Worm (Caenorhabditis elegans) whole organism, L4 larva: ENCODE data around the gene R02D5.24.

Experiments
- F26F4.8 ChIP-seq: fragments of 200-800 bp; sonication (Bioruptor generic); conservative IDR thresholded peaks from 2 replicates; pipeline ENCODE4 v1.3.6; 2022; ENCODE audit warnings: missing genetic modification characterization, missing compliant biosample characterization
- F44E2.7 ChIP-seq: fragments of 200-800 bp; sonication (Bioruptor generic); IDR thresholded peaks from 2 replicates; pipeline ENCODE4 v2.1.2; 2022; ENCODE audit warnings: missing genetic modification characterization, missing compliant biosample characterization
- F49E8.2 ChIP-seq: sonication (generic microtip); optimal IDR thresholded peaks from 2 replicates; lab custom pipeline; 2016; ENCODE audit warnings: missing compliant biosample characterization, mild to moderate bottlenecking, missing genetic modification characterization, borderline replicate concordance
- R02D3.7 ChIP-seq: fragments of 150-350 bp; sonication (generic microtip); optimal IDR thresholded peaks from 3 replicates; lab custom pipeline; 2014; ENCODE audit warnings: missing biosample characterization, missing genetic modification characterization
- Y105C5A.15 ChIP-seq: fragments of 200-800 bp; sonication (Bioruptor generic); IDR thresholded peaks from 2 replicates; pipeline ENCODE4 v1.3.6; 2022; ENCODE audit warnings: missing genetic modification characterization, missing compliant biosample characterization
- Y75B8A.6 ChIP-seq: fragments of 200-800 bp; sonication (Bioruptor generic); IDR thresholded peaks from 2 replicates; pipeline ENCODE4 v1.3.6; 2022; ENCODE audit warnings: missing genetic modification reagents, missing genetic modification characterization, missing compliant biosample characterization
- ceh-20 ChIP-seq: fragments of 200-800 bp; sonication (Bioruptor generic); IDR thresholded peaks from 2 replicates; pipeline ENCODE4 v1.3.6; 2022; ENCODE audit warnings: missing genetic modification reagents, missing genetic modification characterization, missing compliant biosample characterization
- ceh-62 ChIP-seq: sonication (generic microtip); optimal IDR thresholded peaks from 2 replicates; lab custom pipeline; 2017; ENCODE audit warnings: missing biosample characterization, missing genetic modification characterization
- ceh-82 ChIP-seq: sonication (generic microtip); optimal IDR thresholded peaks from 2 replicates; lab custom pipeline; 2017; ENCODE audit warnings: missing biosample characterization, missing genetic modification characterization
- daf-16 ChIP-seq, 3 experiments: sonication (generic microtip); optimal IDR thresholded peaks; 2 replicates each; lab custom pipeline; 2016 to 2017; ENCODE audit warnings: missing genetic modification characterization in 3 of 3, missing genetic modification reagents in 3 of 3, mild to moderate bottlenecking in 2 of 3, missing compliant biosample characterization in 2 of 3, missing biosample characterization in 1 of 3, moderate library complexity in 1 of 3
- daf-19 ChIP-seq: fragments of 200-800 bp; sonication (Bioruptor generic); conservative IDR thresholded peaks from 2 replicates; pipeline ENCODE4 v1.3.6; 2022; ENCODE audit warnings: missing genetic modification characterization, missing compliant biosample characterization
- daf-8 ChIP-seq: fragments of 200-800 bp; sonication (Bioruptor generic); IDR thresholded peaks from 2 replicates; pipeline ENCODE4 v1.3.6; 2022; ENCODE audit warnings: missing genetic modification characterization, missing compliant biosample characterization
- dmd-6 ChIP-seq: fragments of 200-800 bp; sonication (Bioruptor generic); IDR thresholded peaks from 2 replicates; pipeline ENCODE4 v1.3.6; 2022; ENCODE audit warnings: missing genetic modification reagents, missing genetic modification characterization, missing compliant biosample characterization
- egl-43 ChIP-seq: fragments of 200-800 bp; sonication (Bioruptor generic); IDR thresholded peaks from 2 replicates; pipeline ENCODE4 v1.3.6; 2022; ENCODE audit warnings: missing genetic modification reagents, missing genetic modification characterization, missing compliant biosample characterization
- fos-1 ChIP-seq: fragments of 150-350 bp; optimal IDR thresholded peaks from 2 replicates; lab custom pipeline; 2014; ENCODE audit warnings: missing biosample characterization, missing genetic modification characterization
- lin-39 ChIP-seq: fragments of 150-350 bp; optimal IDR thresholded peaks from 2 replicates; lab custom pipeline; 2014; ENCODE audit warnings: missing biosample characterization, missing genetic modification reagents, missing genetic modification characterization
- lsy-2 ChIP-seq, 2 experiments: fragments of 150-350 bp in 1 of 2; sonication (generic microtip) in 1 of 2; optimal IDR thresholded peaks; 2 replicates each; lab custom pipeline; 2014 to 2017; ENCODE audit warnings: missing biosample characterization in 2 of 2, missing genetic modification characterization in 2 of 2
- madf-5 ChIP-seq, 2 experiments: fragments of 200-800 bp; sonication (Bioruptor generic); IDR thresholded peaks; 2 replicates each; pipeline ENCODE4 v1.3.6; 2022; ENCODE audit warnings: missing compliant biosample characterization in 2 of 2, missing genetic modification characterization in 2 of 2
- madf-9 ChIP-seq: fragments of 200-800 bp; sonication (Bioruptor generic); conservative IDR thresholded peaks from 2 replicates; pipeline ENCODE4 v1.3.6; 2022; ENCODE audit warnings: missing genetic modification reagents, missing genetic modification characterization, missing compliant biosample characterization
- mdt-29 ChIP-seq: fragments of 200-800 bp; sonication (Bioruptor generic); IDR thresholded peaks from 2 replicates; pipeline ENCODE4 v1.3.6; 2022; ENCODE audit warnings: missing genetic modification reagents, missing genetic modification characterization, missing compliant biosample characterization
- mep-1 ChIP-seq: fragments of 150-350 bp; sonication (generic microtip); optimal IDR thresholded peaks from 3 replicates; lab custom pipeline; 2014; ENCODE audit warnings: missing biosample characterization, missing genetic modification characterization
- mxl-2 ChIP-seq: fragments of 200-800 bp; sonication (Bioruptor generic); conservative IDR thresholded peaks from 2 replicates; pipeline ENCODE4 v1.3.6; 2022; ENCODE audit warnings: missing genetic modification reagents, missing genetic modification characterization, missing compliant biosample characterization
- nhr-25 ChIP-seq: sonication (generic microtip); optimal IDR thresholded peaks from 2 replicates; lab custom pipeline; 2017; ENCODE audit warnings: missing genetic modification characterization, mild to moderate bottlenecking, missing compliant biosample characterization, antibody characterized with exemption, moderate library complexity, borderline replicate concordance; ENCODE audit not compliant: insufficient read depth
- nhr-28 ChIP-seq: fragments of 150-350 bp; optimal IDR thresholded peaks from 2 replicates; lab custom pipeline; 2014; ENCODE audit warnings: missing biosample characterization, missing genetic modification characterization
- nhr-41 ChIP-seq: fragments of 200-800 bp; sonication (Bioruptor generic); IDR thresholded peaks from 2 replicates; pipeline ENCODE4 v1.3.6; 2022; ENCODE audit warnings: missing genetic modification reagents, missing genetic modification characterization, missing compliant biosample characterization
- nhr-48 ChIP-seq: sonication (generic microtip); optimal IDR thresholded peaks from 2 replicates; lab custom pipeline; 2016; ENCODE audit warnings: mild to moderate bottlenecking, missing genetic modification characterization, missing compliant biosample characterization
- nhr-77 ChIP-seq: fragments of 150-350 bp; optimal IDR thresholded peaks from 2 replicates; lab custom pipeline; 2014; ENCODE audit warnings: missing biosample characterization, missing genetic modification characterization
- pha-4 ChIP-seq, 2 experiments: fragments of 150-350 bp in 1 of 2; fragments of 200-800 bp in 1 of 2; sonication (Bioruptor generic) in 1 of 2; IDR thresholded peaks in 1 of 2; optimal IDR thresholded peaks in 1 of 2; 2 replicates each; pipeline versions ENCODE4 v1.3.6 to Lab custom; 2014 to 2022; ENCODE audit warnings: missing genetic modification characterization in 2 of 2, missing genetic modification reagents in 2 of 2, missing biosample characterization in 1 of 2, missing compliant biosample characterization in 1 of 2
- php-3 ChIP-seq: fragments of 200-800 bp; sonication (Bioruptor generic); IDR thresholded peaks from 2 replicates; pipeline ENCODE4 v1.3.6; 2022; ENCODE audit warnings: missing genetic modification reagents, missing genetic modification characterization, missing compliant biosample characterization
- pqm-1 ChIP-seq: sonication (generic microtip); optimal IDR thresholded peaks from 2 replicates; lab custom pipeline; 2017; ENCODE audit warnings: missing biosample characterization, missing genetic modification characterization
- saeg-2 ChIP-seq: fragments of 200-800 bp; sonication (Bioruptor generic); IDR thresholded peaks from 2 replicates; pipeline ENCODE4 v1.3.6; 2022; ENCODE audit warnings: missing genetic modification reagents, missing genetic modification characterization, missing compliant biosample characterization
- sdz-12 ChIP-seq: fragments of 200-800 bp; sonication (Bioruptor generic); optimal IDR thresholded peaks from 2 replicates; lab custom pipeline; 2018; ENCODE audit warnings: mild to moderate bottlenecking, missing genetic modification characterization, missing compliant biosample characterization
- set-16 ChIP-seq: fragments of 200-800 bp; sonication (Bioruptor generic); IDR thresholded peaks from 2 replicates; pipeline ENCODE4 v1.3.6; 2022; ENCODE audit warnings: missing genetic modification reagents, missing genetic modification characterization, missing compliant biosample characterization
- snpc-1.2 ChIP-seq: fragments of 200-800 bp; sonication (Bioruptor generic); IDR thresholded peaks from 2 replicates; pipeline ENCODE4 v1.3.6; 2022; ENCODE audit warnings: missing genetic modification reagents, missing genetic modification characterization, missing compliant biosample characterization
- snpc-4 ChIP-seq: fragments of 150-350 bp; optimal IDR thresholded peaks from 2 replicates; lab custom pipeline; 2014; ENCODE audit warnings: missing biosample characterization, missing genetic modification characterization
- tra-1 ChIP-seq: fragments of 200-800 bp; sonication (Bioruptor generic); IDR thresholded peaks from 2 replicates; pipeline ENCODE4 v1.3.6; 2022; ENCODE audit warnings: missing genetic modification reagents, missing genetic modification characterization, missing compliant biosample characterization
- unc-62 ChIP-seq, 3 experiments: fragments of 150-350 bp in 1 of 3; sonication (generic microtip); optimal IDR thresholded peaks in 2 of 3; peaks in 1 of 3; 1 replicate in 1 of 3; 2 replicates in 2 of 3; lab custom pipeline; 2014 to 2017; ENCODE audit warnings: missing biosample characterization in 3 of 3, missing genetic modification characterization in 3 of 3, missing genetic modification reagents in 3 of 3, missing genotype in 1 of 3
- zip-11 ChIP-seq: fragments of 200-800 bp; sonication (Bioruptor generic); IDR thresholded peaks from 2 replicates; pipeline ENCODE4 v1.3.6; 2022; ENCODE audit warnings: missing genetic modification characterization, missing compliant biosample characterization
- ztf-11 ChIP-seq: fragments of 150-350 bp; optimal IDR thresholded peaks from 2 replicates; lab custom pipeline; 2014; ENCODE audit warnings: missing biosample characterization, missing genetic modification characterization

R02D5.24 gene

DNA sequence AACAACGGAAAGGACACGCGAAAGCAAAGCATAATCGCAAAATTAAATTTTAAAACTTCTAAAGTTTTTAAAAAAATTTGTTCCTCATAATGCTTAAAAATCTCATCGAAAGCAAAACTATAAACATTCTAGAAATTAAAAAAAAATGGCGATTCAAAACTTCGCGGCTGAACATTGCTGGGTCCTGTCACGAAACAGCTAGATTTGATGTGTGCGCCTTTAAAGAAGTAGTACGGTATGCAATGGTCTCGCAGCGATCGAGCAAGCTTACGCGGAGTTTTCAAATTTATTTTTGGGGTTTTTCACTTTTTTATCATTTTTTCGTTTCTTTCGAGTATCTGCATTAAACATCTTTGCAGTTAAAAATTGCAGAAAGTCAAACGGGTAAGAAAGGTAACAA lies 44.1 kb upstream of the R02D5.24 start, which contains the start of gene coh-3 (continued):
- TF ChIP-seq set-16 (GFP tag; lab: Robert Waterston, UW) (no peak), nhr-77 (tag; lab: Kevin White, UChicago) (no peak), snpc-4 (tag; lab: Kevin White, UChicago) (no peak), zip-11 (GFP tag; lab: Robert Waterston, UW) (no peak), ztf-11 (tag; lab: Kevin White, UChicago) (no peak), daf-16 (GFP tag; optimal IDR thresholded peaks at IDR 0.05; lab: Kevin White, UChicago) (no peak), daf-16 (tag; optimal IDR thresholded peaks at IDR 0.05; lab: Kevin White, UChicago) (no peak), egl-43 (GFP tag; lab: Robert Waterston, UW) (no peak), F49E8.2 (peak; percentile 85), tra-1 (GFP tag; lab: Robert Waterston, UW) (no peak), lin-39 (tag; lab: Kevin White, UChicago) (no peak), mep-1 (tag; lab: Kevin White, UChicago) (no peak), F44E2.7 (no peak), mdt-29 (GFP tag; lab: Robert Waterston, UW) (no peak), dmd-6 (no peak), nhr-48 (tag; lab: Kevin White, UChicago) (no peak), lsy-2 (tag; optimal IDR thresholded peaks at IDR 0.05; lab: Kevin White, UChicago) (no peak), saeg-2 (GFP tag; lab: Robert Waterston, UW) (no peak), fos-1 (tag; lab: Kevin White, UChicago) (no peak), F26F4.8 (GFP tag; lab: Robert Waterston, UW) (no peak)

DNA sequence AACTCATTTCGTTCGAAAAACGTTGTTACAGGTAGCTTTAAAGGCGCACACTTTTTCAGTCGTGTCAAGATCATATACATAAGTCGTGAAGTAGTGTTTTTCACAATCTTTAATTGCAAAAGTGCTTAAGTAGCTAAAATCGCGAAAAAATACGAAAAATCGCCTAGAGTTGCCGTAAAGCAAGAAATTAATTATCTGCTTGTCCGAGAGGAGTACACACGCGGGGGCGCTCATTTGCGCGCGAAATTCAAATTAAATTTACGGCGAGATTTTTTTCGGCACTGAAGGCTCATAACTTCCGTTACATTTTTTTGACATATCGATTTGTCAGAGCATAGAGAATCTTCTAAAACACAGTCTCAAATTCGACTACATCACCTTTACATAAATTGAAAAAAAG lies 41.0 kb upstream of the R02D5.24 start:
- TF ChIP-seq ceh-62 (tag; lab: Kevin White, UChicago) (no peak), F49E8.2 (no peak), madf-9 (no peak), Y105C5A.15 (no peak), madf-5 (GFP tag; IDR thresholded peaks at IDR 0.05; lab: Robert Waterston, UW) (no peak), daf-19 (no peak), mxl-2 (GFP tag; lab: Robert Waterston, UW) (no peak), nhr-25 (tag; lab: Kevin White, UChicago) (no peak), sdz-12 (GFP tag; lab: Kevin White, UChicago) (no peak), pha-4 (GFP tag; IDR thresholded peaks at IDR 0.05; lab: Robert Waterston, UW) (no peak), pha-4 (tag; optimal IDR thresholded peaks at IDR 0.05; lab: Kevin White, UChicago) (no peak), egl-43 (GFP tag; lab: Robert Waterston, UW) (no peak), daf-8 (GFP tag; lab: Robert Waterston, UW) (no peak), R02D3.7 (tag; lab: Kevin White, UChicago) (no peak), php-3 (GFP tag; lab: Robert Waterston, UW) (no peak), nhr-28 (tag; lab: Kevin White, UChicago) (no peak), ceh-82 (tag; lab: Kevin White, UChicago) (no peak), snpc-1.2 (GFP tag; lab: Robert Waterston, UW) (no peak), nhr-41 (no peak), daf-16 (GFP tag; optimal IDR thresholded peaks at IDR 0.05; lab: Kevin White, UChicago) (no peak), daf-16 (tag; optimal IDR thresholded peaks at IDR 0.05; lab: Kevin White, UChicago) (no peak), Y75B8A.6 (no peak)

DNA sequence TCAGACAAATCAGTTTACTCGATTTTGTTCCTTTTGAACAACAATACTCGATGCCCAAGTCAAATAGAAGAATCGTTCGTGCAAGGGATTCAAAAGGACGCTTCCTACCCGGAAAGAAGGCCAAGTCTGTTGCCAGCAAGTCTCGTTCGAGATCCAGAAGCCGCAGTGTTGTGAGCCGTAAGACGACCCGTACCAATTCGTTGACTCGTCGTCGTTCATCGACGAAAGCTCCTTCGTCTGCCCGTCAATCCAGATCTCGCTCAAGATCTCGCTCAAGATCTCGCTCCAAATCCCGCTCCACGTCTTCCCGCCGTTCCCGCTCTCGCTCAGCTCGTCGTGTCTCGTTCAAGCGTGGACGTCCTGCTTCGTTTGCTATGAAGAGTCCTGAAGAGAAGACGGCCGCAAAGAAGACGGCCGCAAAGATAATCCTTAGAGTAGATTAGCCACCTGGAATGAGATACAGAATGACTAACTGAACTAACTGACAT lies 40.5 kb upstream of the R02D5.24 start, which contains the start of gene F08H9.2:
Gene F08H9.2, plus strand, starts transcription at position 51 of the 488 bp plus-strand sequence.
- TF ChIP-seq set-16 (GFP tag; lab: Robert Waterston, UW) (peak; percentile 72), unc-62 (GFP tag; optimal IDR thresholded peaks at IDR 0.05 in 1 of 2; lab: Kevin White, UChicago) (peak in 1 of 2 experiments; percentile 56), unc-62 (tag; optimal IDR thresholded peaks at IDR 0.05; lab: Kevin White, UChicago) (no peak), pqm-1 (tag; lab: Kevin White, UChicago) (no peak), ceh-20 (GFP tag; lab: Robert Waterston, UW) (no peak)
